ENCODE assay signal across 1 fruit fly cellular context in the genomic region with DNA sequence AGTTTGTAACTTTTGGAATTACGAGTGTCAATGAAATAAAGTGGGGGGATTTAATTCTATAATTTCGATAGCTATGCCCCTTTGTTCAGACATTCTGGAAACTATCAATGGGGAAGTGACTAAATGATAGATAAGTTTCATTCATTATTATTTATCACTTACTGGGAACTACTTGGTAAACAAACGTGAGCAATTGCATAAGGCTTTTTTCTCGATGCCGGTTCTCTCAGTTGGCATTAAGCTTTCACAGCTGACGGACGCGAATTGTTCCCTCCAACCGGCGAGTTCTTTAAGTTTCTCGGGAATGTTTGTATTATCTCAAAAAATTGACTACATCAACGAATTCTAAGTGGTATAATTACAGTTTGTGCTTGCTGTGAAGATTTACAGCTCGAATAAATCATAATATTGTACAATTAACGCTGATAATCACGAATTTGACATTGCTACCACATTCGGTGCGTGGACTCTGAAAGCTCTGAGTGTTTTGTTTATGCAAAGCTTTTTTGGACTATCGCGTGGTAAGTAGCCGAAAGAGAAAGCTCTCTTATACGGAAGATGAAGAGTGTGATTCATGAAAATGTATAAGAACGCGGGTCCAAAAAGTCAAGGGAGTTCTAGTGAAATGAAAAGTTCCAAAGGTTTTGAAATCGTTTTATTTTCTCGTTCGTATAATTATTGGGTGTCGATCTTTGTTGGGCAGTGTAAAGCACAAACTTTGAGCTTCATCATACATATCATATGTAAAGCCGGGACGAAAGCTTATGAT.
TF ChIP-seq lines count a peak whose summit lies in the region.

A gene (plus strand): TSS at position 228 of the 769 bp plus-strand sequence.

TF ChIP-seq in whole organism, embryonic, 481 proteins besides CTCF, POLR2A, EP300 and RAD21 (continued from another document and continues in another):
- peak; percentile 26; the same call in 1 of the 2 replicates for TF ChIP-seq peb (GFP tag; IDR thresholded peaks at IDR 0.05; lab: Robert Waterston, UW)
- TF ChIP-seq CG9215 (GFP tag; IDR thresholded peaks at IDR 0.05; lab: Robert Waterston, UW), result peak; percentile 53
- TF ChIP-seq salm (tag; optimal IDR thresholded peaks at IDR 0.05; lab: Kevin White, UChicago), result peak; percentile 67
- TF ChIP-seq Myb (GFP tag; optimal IDR thresholded peaks at IDR 0.05; lab: Kevin White, UChicago), result peak; percentile 57
- TF ChIP-seq zfh2 (GFP tag; optimal IDR thresholded peaks at IDR 0.05; lab: Kevin White, UChicago), result peak; percentile 86
- peak; percentile 70 for TF ChIP-seq CG11695 (GFP tag; IDR thresholded peaks at IDR 0.05; lab: Robert Waterston, UW)
- peak; percentile 76 for TF ChIP-seq Side (GFP tag; optimal IDR thresholded peaks at IDR 0.05; lab: Kevin White, UChicago)
- TF ChIP-seq bab2 (GFP tag; optimal IDR thresholded peaks at IDR 0.05; lab: Kevin White, UChicago), result peak; percentile 64
- TF ChIP-seq H2.0 (GFP tag; IDR thresholded peaks at IDR 0.05; lab: Robert Waterston, UW), result peak; percentile 62
- TF ChIP-seq Atf6 (GFP tag; IDR thresholded peaks at IDR 0.05; lab: Robert Waterston, UW), result peak; percentile 86
- TF ChIP-seq Mrtf (GFP tag; IDR thresholded peaks at IDR 0.05; lab: Robert Waterston, UW), result peak; percentile 55; the same call in 2 of the 3 replicates
- TF ChIP-seq HmgZ (tag; optimal IDR thresholded peaks at IDR 0.05; lab: Kevin White, UChicago), result peak; percentile 65
- TF ChIP-seq sima (GFP tag; optimal IDR thresholded peaks at IDR 0.05; lab: Kevin White, UChicago), result no peak
- TF ChIP-seq Bgb (GFP tag; IDR thresholded peaks at IDR 0.05; lab: Robert Waterston, UW; ENCODE audit: partially characterized antibody), result no peak
- peak; percentile 8 for TF ChIP-seq CG14965 (GFP tag; optimal IDR thresholded peaks at IDR 0.05; lab: Kevin White, UChicago; ENCODE audit: borderline replicate concordance)
- TF ChIP-seq CG4707 (GFP tag; optimal IDR thresholded peaks at IDR 0.05; lab: Kevin White, UChicago), result peak; percentile 35
- peak; percentile 94 for TF ChIP-seq CG2120 (GFP tag; optimal IDR thresholded peaks at IDR 0.05; lab: Kevin White, UChicago)
- TF ChIP-seq ash1 (GFP tag; optimal IDR thresholded peaks at IDR 0.05; lab: Kevin White, UChicago), result no peak
- no peak for TF ChIP-seq CG17186 (GFP tag; optimal IDR thresholded peaks at IDR 0.05; lab: Kevin White, UChicago)
- TF ChIP-seq chif (GFP tag; optimal IDR thresholded peaks at IDR 0.05; lab: Kevin White, UChicago), result peak; percentile 50 to 69
- peak; percentile 58 for TF ChIP-seq Chrac-16 (GFP tag; optimal IDR thresholded peaks at IDR 0.05; lab: Kevin White, UChicago)
- no peak for TF ChIP-seq ham (GFP tag; IDR thresholded peaks at IDR 0.05; lab: Robert Waterston, UW)
- peak; percentile 44 for TF ChIP-seq CG9727 (GFP tag; optimal IDR thresholded peaks at IDR 0.05; lab: Kevin White, UChicago)
- TF ChIP-seq H15 (GFP tag; IDR thresholded peaks at IDR 0.05; lab: Robert Waterston, UW), result no peak; the same call in 2 of the 3 replicates
- TF ChIP-seq Meics (GFP tag; optimal IDR thresholded peaks at IDR 0.05; lab: Kevin White, UChicago), result peak; percentile 87
- peak; percentile 26 for TF ChIP-seq CG31365 (tag; optimal IDR thresholded peaks at IDR 0.05; lab: Kevin White, UChicago)
- peak; percentile 96 for TF ChIP-seq sens (GFP tag; lab: Kevin White, UChicago)
- peak; percentile 52; the same call in 2 of the 4 replicates for TF ChIP-seq Gug (GFP tag; IDR thresholded peaks at IDR 0.05; lab: Robert Waterston, UW)
- peak; percentile 64 for TF ChIP-seq Ptx1 (GFP tag; IDR thresholded peaks at IDR 0.05; lab: Robert Waterston, UW)
- TF ChIP-seq CG43689 (GFP tag; IDR thresholded peaks at IDR 0.05; lab: Robert Waterston, UW), result no peak
- TF ChIP-seq Awh (GFP tag; IDR thresholded peaks at IDR 0.05; lab: Robert Waterston, UW), result no peak
- peak; percentile 59 for TF ChIP-seq tx (GFP tag; optimal IDR thresholded peaks at IDR 0.05; lab: Kevin White, UChicago)
- TF ChIP-seq CG8281 (tag; optimal IDR thresholded peaks at IDR 0.05; lab: Kevin White, UChicago), result no peak
- peak; percentile 89 for TF ChIP-seq CG13624 (GFP tag; optimal IDR thresholded peaks at IDR 0.05; lab: Kevin White, UChicago)
- TF ChIP-seq E2f1 (GFP tag; IDR thresholded peaks at IDR 0.05; lab: Robert Waterston, UW), result peak; percentile 67
- TF ChIP-seq Mad (GFP tag; optimal IDR thresholded peaks at IDR 0.05; lab: Kevin White, UChicago), result peak; percentile 51
- TF ChIP-seq tll (GFP tag; optimal IDR thresholded peaks at IDR 0.05; lab: Kevin White, UChicago), result no peak
- peak; percentile 70 for TF ChIP-seq Dek (tag; optimal IDR thresholded peaks at IDR 0.05; lab: Kevin White, UChicago)
- TF ChIP-seq vfl (GFP tag; optimal IDR thresholded peaks at IDR 0.05; lab: Kevin White, UChicago), result peak; percentile 67
- peak; percentile 87 for TF ChIP-seq eyg (GFP tag; optimal IDR thresholded peaks at IDR 0.05; lab: Kevin White, UChicago)
- TF ChIP-seq CG11560 (tag; IDR thresholded peaks at IDR 0.05; lab: Robert Waterston, UW), result no peak
- peak; percentile 57; the same call in 1 of the 2 replicates for TF ChIP-seq E2f2 (GFP tag; IDR thresholded peaks at IDR 0.05; lab: Robert Waterston, UW)
- no peak for TF ChIP-seq bbx (GFP tag; IDR thresholded peaks at IDR 0.05; lab: Robert Waterston, UW; ENCODE audit: partially characterized antibody)
- peak; percentile 85 for TF ChIP-seq CG7786 (GFP tag; optimal IDR thresholded peaks at IDR 0.05; lab: Kevin White, UChicago)
- no peak for TF ChIP-seq CG8478 (optimal IDR thresholded peaks at IDR 0.05; lab: Kevin White, UChicago)
- peak; percentile 35 for TF ChIP-seq CG15011 (GFP tag; optimal IDR thresholded peaks at IDR 0.05; lab: Kevin White, UChicago)
- TF ChIP-seq CG1647 (GFP tag; optimal IDR thresholded peaks at IDR 0.05; lab: Kevin White, UChicago), result no peak
- peak; percentile 27 for TF ChIP-seq NC2α (GFP tag; optimal IDR thresholded peaks at IDR 0.05; lab: Kevin White, UChicago)
- peak; percentile 91 for TF ChIP-seq Hmr (GFP tag; optimal IDR thresholded peaks at IDR 0.05; lab: Kevin White, UChicago)
- peak; percentile 78 for TF ChIP-seq CG17361 (GFP tag; IDR thresholded peaks at IDR 0.05; lab: Robert Waterston, UW)
- TF ChIP-seq CG12104 (GFP tag; optimal IDR thresholded peaks at IDR 0.05; lab: Kevin White, UChicago), result peak; percentile 35
- peak; percentile 76 for TF ChIP-seq CG15269 (tag; optimal IDR thresholded peaks at IDR 0.05; lab: Kevin White, UChicago)
- peak; percentile 57 for TF ChIP-seq CG1024 (GFP tag; IDR thresholded peaks at IDR 0.05; lab: Robert Waterston, UW)
- peak; percentile 8 for TF ChIP-seq Lhr (GFP tag; optimal IDR thresholded peaks at IDR 0.05; lab: Kevin White, UChicago)
- 0 out of 2 replicates have a peak, but pooled peaks have one; percentile 15 for TF ChIP-seq esg (GFP tag; conservative IDR thresholded peaks at IDR 0.05; lab: Robert Waterston, UW)
- no peak for TF ChIP-seq CG6791 (GFP tag; IDR thresholded peaks at IDR 0.05; lab: Robert Waterston, UW; ENCODE audit: partially characterized antibody)
- TF ChIP-seq Xrp1 (GFP tag; IDR thresholded peaks at IDR 0.05; lab: Robert Waterston, UW), result peak; percentile 86
- TF ChIP-seq CG9817 (tag; optimal IDR thresholded peaks at IDR 0.05; lab: Kevin White, UChicago), result peak; percentile 55
- peak; percentile 14 for TF ChIP-seq CG3407 (GFP tag; optimal IDR thresholded peaks at IDR 0.05; lab: Kevin White, UChicago)
- TF ChIP-seq kni (GFP tag; optimal IDR thresholded peaks at IDR 0.05; lab: Kevin White, UChicago), result no peak
- peak; percentile 69 for TF ChIP-seq CG4424 (GFP tag; optimal IDR thresholded peaks at IDR 0.05; lab: Kevin White, UChicago)
- TF ChIP-seq Bteb2 (GFP tag; optimal IDR thresholded peaks at IDR 0.05; lab: Kevin White, UChicago), result peak; percentile 72
- TF ChIP-seq jigr1 (GFP tag; IDR thresholded peaks at IDR 0.05; lab: Robert Waterston, UW), result no peak
- TF ChIP-seq CG1233 (GFP tag; optimal IDR thresholded peaks at IDR 0.05; lab: Kevin White, UChicago), result peak; percentile 71
- no peak for TF ChIP-seq CG11093 (GFP tag; IDR thresholded peaks at IDR 0.05; lab: Robert Waterston, UW)
- 0 out of 3 replicates have a peak, but pooled peaks have one; percentile 41 for TF ChIP-seq CG7357 (GFP tag; IDR thresholded peaks at IDR 0.05; lab: Robert Waterston, UW)
- peak; percentile 86 for TF ChIP-seq Hsf (GFP tag; optimal IDR thresholded peaks at IDR 0.05; lab: Kevin White, UChicago)
- TF ChIP-seq CG3281 (GFP tag; optimal IDR thresholded peaks at IDR 0.05; lab: Kevin White, UChicago), result peak; percentile 83
- TF ChIP-seq croc (GFP tag; conservative IDR thresholded peaks at IDR 0.05; lab: Robert Waterston, UW), result no peak
- no peak for TF ChIP-seq GATAe (GFP tag; conservative IDR thresholded peaks at IDR 0.05; lab: Robert Waterston, UW)
- peak; percentile 35 for TF ChIP-seq trem (tag; optimal IDR thresholded peaks at IDR 0.05; lab: Kevin White, UChicago)
- TF ChIP-seq dati (GFP tag; IDR thresholded peaks at IDR 0.05; lab: Robert Waterston, UW), result peak; percentile 7; the same call in 1 of the 2 replicates
- peak; percentile 71 for TF ChIP-seq ap (GFP tag; IDR thresholded peaks at IDR 0.05; lab: Robert Waterston, UW)
- peak; percentile 66 for TF ChIP-seq CG12219 (GFP tag; optimal IDR thresholded peaks at IDR 0.05; lab: Kevin White, UChicago)
- TF ChIP-seq Stat92E (GFP tag; optimal IDR thresholded peaks at IDR 0.05; lab: Kevin White, UChicago), result no peak
- TF ChIP-seq cg (GFP tag; optimal IDR thresholded peaks at IDR 0.05; lab: Kevin White, UChicago), result no peak
- no peak for TF ChIP-seq Dref (GFP tag; IDR thresholded peaks at IDR 0.05; lab: Robert Waterston, UW)
- TF ChIP-seq Dfd (GFP tag; optimal IDR thresholded peaks at IDR 0.05; lab: Kevin White, UChicago), result no peak
- TF ChIP-seq gem (tag; optimal IDR thresholded peaks at IDR 0.05; lab: Kevin White, UChicago), result peak; percentile 83
- peak; percentile 86 for TF ChIP-seq mam (GFP tag; optimal IDR thresholded peaks at IDR 0.05; lab: Kevin White, UChicago)
- peak; percentile 77 for TF ChIP-seq slbo (GFP tag; IDR thresholded peaks at IDR 0.05; lab: Robert Waterston, UW)
- TF ChIP-seq gro (GFP tag; optimal IDR thresholded peaks at IDR 0.05; lab: Kevin White, UChicago), result peak; percentile 88
- peak; percentile 89 for TF ChIP-seq CG16779 (GFP tag; IDR thresholded peaks at IDR 0.05; lab: Robert Waterston, UW)
- peak; percentile 51 for TF ChIP-seq Nf-YB (GFP tag; optimal IDR thresholded peaks at IDR 0.05; lab: Kevin White, UChicago)
- TF ChIP-seq Deaf1 (tag; optimal IDR thresholded peaks at IDR 0.05; lab: Kevin White, UChicago), result peak; percentile 46
- peak; percentile 36 for TF ChIP-seq CG5245 (GFP tag; optimal IDR thresholded peaks at IDR 0.05; lab: Kevin White, UChicago)
- TF ChIP-seq maf-S (GFP tag; optimal IDR thresholded peaks at IDR 0.05; lab: Kevin White, UChicago), result peak; percentile 62
- TF ChIP-seq CG7987 (GFP tag; optimal IDR thresholded peaks at IDR 0.05; lab: Kevin White, UChicago), result peak; percentile 64
- no peak for TF ChIP-seq Neu2 (GFP tag; optimal IDR thresholded peaks at IDR 0.05; lab: Kevin White, UChicago; ENCODE audit: borderline replicate concordance)
- no peak for TF ChIP-seq unc-4 (GFP tag; IDR thresholded peaks at IDR 0.05; lab: Robert Waterston, UW; ENCODE audit: partially characterized antibody)
- TF ChIP-seq Ssrp (tag; optimal IDR thresholded peaks at IDR 0.05; lab: Kevin White, UChicago), result peak; percentile 31
- peak; percentile 46; the same call in 1 of the 3 replicates for TF ChIP-seq B-H1 (GFP tag; IDR thresholded peaks at IDR 0.05; lab: Robert Waterston, UW)
- peak; percentile 80 for TF ChIP-seq HLH54F (GFP tag; optimal IDR thresholded peaks at IDR 0.05; lab: Kevin White, UChicago)
- TF ChIP-seq ems (GFP tag; optimal IDR thresholded peaks at IDR 0.05; lab: Kevin White, UChicago), result peak; percentile 81
- no peak for TF ChIP-seq Hey (tag; optimal IDR thresholded peaks at IDR 0.05; lab: Kevin White, UChicago)
- no peak for TF ChIP-seq ftz-f1 (GFP tag; optimal IDR thresholded peaks at IDR 0.05; lab: Kevin White, UChicago)
- TF ChIP-seq HLH3B (GFP tag; IDR thresholded peaks at IDR 0.05; lab: Robert Waterston, UW), result peak; percentile 66
- TF ChIP-seq ttk (GFP tag; IDR thresholded peaks at IDR 0.05; lab: Robert Waterston, UW), result peak; percentile 75
- TF ChIP-seq CG10462 (GFP tag; optimal IDR thresholded peaks at IDR 0.05; lab: Kevin White, UChicago), result peak; percentile 51
- TF ChIP-seq hkb (optimal IDR thresholded peaks at IDR 0.05; lab: Kevin White, UChicago), result no peak
- peak; percentile 87 for TF ChIP-seq hkb (GFP tag; IDR thresholded peaks at IDR 0.05; lab: Robert Waterston, UW)
- no peak for TF ChIP-seq lola (GFP tag; optimal IDR thresholded peaks at IDR 0.05; lab: Kevin White, UChicago)
- TF ChIP-seq CG42726 (GFP tag; IDR thresholded peaks at IDR 0.05; lab: Robert Waterston, UW; ENCODE audit: partially characterized antibody), result no peak
- peak; percentile 62; the same call in 2 of the 3 replicates for TF ChIP-seq ase (GFP tag; IDR thresholded peaks at IDR 0.05; lab: Robert Waterston, UW)
- peak; percentile 93 for TF ChIP-seq lab (GFP tag; optimal IDR thresholded peaks at IDR 0.05; lab: Kevin White, UChicago)
- peak; percentile 47 for TF ChIP-seq dm (GFP tag; optimal IDR thresholded peaks at IDR 0.05; lab: Kevin White, UChicago)
- TF ChIP-seq CG12155 (GFP tag; optimal IDR thresholded peaks at IDR 0.05; lab: Kevin White, UChicago), result peak; percentile 71
- TF ChIP-seq ranshi (GFP tag; IDR thresholded peaks at IDR 0.05; lab: Robert Waterston, UW), result peak; percentile 60; the same call in 1 of the 2 replicates
- TF ChIP-seq repo (GFP tag; optimal IDR thresholded peaks at IDR 0.05; lab: Kevin White, UChicago), result peak; percentile 60
- no peak for TF ChIP-seq CG4404 (GFP tag; IDR thresholded peaks at IDR 0.05; lab: Robert Waterston, UW)
- peak; percentile 34 for TF ChIP-seq run (tag; optimal IDR thresholded peaks at IDR 0.05; lab: Kevin White, UChicago)
- TF ChIP-seq CG6654 (GFP tag; optimal IDR thresholded peaks at IDR 0.05; lab: Kevin White, UChicago), result peak; percentile 41
- TF ChIP-seq bigmax (GFP tag; optimal IDR thresholded peaks at IDR 0.05; lab: Kevin White, UChicago), result no peak
- TF ChIP-seq CG6854 (GFP tag; optimal IDR thresholded peaks at IDR 0.05; lab: Kevin White, UChicago), result peak; percentile 82
- peak; percentile 44 for TF ChIP-seq psq (GFP tag; optimal IDR thresholded peaks at IDR 0.05; lab: Kevin White, UChicago)
- TF ChIP-seq Doc3 (GFP tag; IDR thresholded peaks at IDR 0.05; lab: Robert Waterston, UW; ENCODE audit: partially characterized antibody), result no peak
- TF ChIP-seq Fer1 (GFP tag; optimal IDR thresholded peaks at IDR 0.05; lab: Kevin White, UChicago), result peak; percentile 86
- TF ChIP-seq Pdp1 (GFP tag; optimal IDR thresholded peaks at IDR 0.05; lab: Kevin White, UChicago), result peak; percentile 74 to 98
- peak; percentile 78 for TF ChIP-seq ERR (GFP tag; optimal IDR thresholded peaks at IDR 0.05; lab: Kevin White, UChicago)
- peak; percentile 64; the same call in 2 of the 3 replicates for TF ChIP-seq Optix (GFP tag; IDR thresholded peaks at IDR 0.05; lab: Robert Waterston, UW)
